Worm (Caenorhabditis elegans) whole organism, late embryonic: ENCODE results near the gene F55G7.5.

ENCODE experiments used
- F13H6.1 ChIP-seq: sonication (generic microtip); optimal IDR thresholded peaks from 2 replicates; lab custom pipeline; 2016; ENCODE audit warnings: missing genetic modification characterization, missing compliant biosample characterization
- K02D7.2 ChIP-seq: sonication (generic microtip); optimal IDR thresholded peaks from 2 replicates; lab custom pipeline; 2017; ENCODE audit warnings: mild to moderate bottlenecking, missing genetic modification characterization, missing compliant biosample characterization
- Y22D7AL.16 ChIP-seq: sonication (generic microtip); optimal IDR thresholded peaks from 2 replicates; lab custom pipeline; 2016; ENCODE audit warnings: missing genetic modification characterization, missing compliant biosample characterization
- ahr-1 ChIP-seq: sonication (generic microtip); optimal IDR thresholded peaks from 2 replicates; lab custom pipeline; 2016; ENCODE audit warnings: missing genetic modification characterization, missing compliant biosample characterization
- ceh-14 ChIP-seq: sonication (generic microtip); optimal IDR thresholded peaks from 2 replicates; lab custom pipeline; 2016; ENCODE audit warnings: missing genotype, missing genetic modification characterization, missing compliant biosample characterization
- ceh-2 ChIP-seq: sonication (generic microtip); optimal IDR thresholded peaks from 2 replicates; lab custom pipeline; 2016; ENCODE audit warnings: missing genotype, missing genetic modification characterization, missing compliant biosample characterization
- ceh-24 ChIP-seq: sonication (generic microtip); optimal IDR thresholded peaks from 2 replicates; lab custom pipeline; 2016; ENCODE audit warnings: mild to moderate bottlenecking, missing genetic modification characterization, missing compliant biosample characterization
- ceh-30 ChIP-seq: fragments of 150-350 bp; optimal IDR thresholded peaks from 2 replicates; lab custom pipeline; 2014; ENCODE audit warnings: missing biosample characterization, missing genetic modification characterization
- ceh-31 ChIP-seq: sonication (generic microtip); optimal IDR thresholded peaks from 2 replicates; lab custom pipeline; 2016; ENCODE audit warnings: missing genetic modification characterization, missing compliant biosample characterization
- ceh-48 ChIP-seq: sonication (generic microtip); optimal IDR thresholded peaks from 2 replicates; lab custom pipeline; 2016; ENCODE audit warnings: missing genetic modification characterization, inconsistent platforms, missing compliant biosample characterization
- ceh-9 ChIP-seq: sonication (generic microtip); optimal IDR thresholded peaks from 2 replicates; lab custom pipeline; 2016; ENCODE audit warnings: mild to moderate bottlenecking, missing genetic modification characterization, inconsistent platforms, missing compliant biosample characterization
- che-1 ChIP-seq: sonication (generic microtip); optimal IDR thresholded peaks from 2 replicates; lab custom pipeline; 2016; ENCODE audit warnings: mild to moderate bottlenecking, missing genetic modification characterization, missing compliant biosample characterization
- dve-1 ChIP-seq: sonication (generic microtip); optimal IDR thresholded peaks from 2 replicates; lab custom pipeline; 2017; ENCODE audit warnings: antibody characterized with exemption, mild to moderate bottlenecking, missing genetic modification characterization, missing compliant biosample characterization
- fax-1 ChIP-seq: sonication (generic microtip); optimal IDR thresholded peaks from 2 replicates; lab custom pipeline; 2016; ENCODE audit warnings: missing genotype, missing genetic modification characterization, missing compliant biosample characterization
- fkh-10 ChIP-seq: fragments of 150-350 bp; optimal IDR thresholded peaks from 2 replicates; lab custom pipeline; 2014; ENCODE audit warnings: missing biosample characterization, missing genetic modification reagents, missing genetic modification characterization
- fkh-6 ChIP-seq: sonication (generic microtip); optimal IDR thresholded peaks from 2 replicates; lab custom pipeline; 2016; ENCODE audit warnings: missing genetic modification characterization, missing compliant biosample characterization
- gmeb-2 ChIP-seq: sonication (generic microtip); optimal IDR thresholded peaks from 2 replicates; lab custom pipeline; 2016; ENCODE audit warnings: missing genetic modification characterization, inconsistent platforms, missing compliant biosample characterization
- hlh-15 ChIP-seq: sonication (generic microtip); optimal IDR thresholded peaks from 2 replicates; lab custom pipeline; 2016; ENCODE audit warnings: missing genetic modification characterization, missing compliant biosample characterization
- hlh-30 ChIP-seq: sonication (generic microtip); optimal IDR thresholded peaks from 2 replicates; lab custom pipeline; 2017; ENCODE audit warnings: antibody characterized with exemption, missing genetic modification characterization, missing compliant biosample characterization; ENCODE audit not compliant: insufficient read depth
- lim-6 ChIP-seq: sonication (generic microtip); optimal IDR thresholded peaks from 2 replicates; lab custom pipeline; 2016; ENCODE audit warnings: missing genetic modification characterization, missing compliant biosample characterization
- lin-11 ChIP-seq: fragments of 200-800 bp; sonication (Bioruptor generic); optimal IDR thresholded peaks from 2 replicates; lab custom pipeline; 2018; ENCODE audit warnings: mild to moderate bottlenecking, missing genetic modification characterization, missing compliant biosample characterization
- madf-2 ChIP-seq: sonication (generic microtip); optimal IDR thresholded peaks from 2 replicates; lab custom pipeline; 2017; ENCODE audit warnings: missing genetic modification characterization, missing compliant biosample characterization
- mec-3 ChIP-seq: sonication (generic microtip); optimal IDR thresholded peaks from 2 replicates; lab custom pipeline; 2016; ENCODE audit warnings: borderline replicate concordance, missing genetic modification characterization, missing compliant biosample characterization
- nfya-1 ChIP-seq: sonication (generic microtip); optimal IDR thresholded peaks from 2 replicates; lab custom pipeline; 2017; ENCODE audit warnings: missing genetic modification characterization, mild to moderate bottlenecking, missing compliant biosample characterization, antibody characterized with exemption, moderate library complexity
- nhr-11 ChIP-seq: fragments of 150-350 bp; optimal IDR thresholded peaks from 2 replicates; lab custom pipeline; 2014; ENCODE audit warnings: missing biosample characterization, missing genetic modification characterization
- nhr-232 ChIP-seq: sonication (generic microtip); optimal IDR thresholded peaks from 2 replicates; lab custom pipeline; 2016; ENCODE audit warnings: missing genetic modification characterization, missing compliant biosample characterization
- odd-2 ChIP-seq: sonication (generic microtip); optimal IDR thresholded peaks from 2 replicates; lab custom pipeline; 2017; ENCODE audit warnings: antibody characterized with exemption, mild to moderate bottlenecking, missing genetic modification characterization, missing compliant biosample characterization
- pat-9 ChIP-seq: fragments of 200-800 bp; sonication (Bioruptor generic); optimal IDR thresholded peaks from 2 replicates; lab custom pipeline; 2018; ENCODE audit warnings: mild to moderate bottlenecking, missing genetic modification characterization, moderate library complexity, missing compliant biosample characterization
- pha-4 ChIP-seq: fragments of 150-350 bp; optimal IDR thresholded peaks from 2 replicates; lab custom pipeline; 2018; ENCODE audit warnings: missing biosample characterization, missing genetic modification reagents, missing genetic modification characterization
- pqm-1 ChIP-seq: sonication (generic microtip); optimal IDR thresholded peaks from 2 replicates; lab custom pipeline; 2016; ENCODE audit warnings: missing genetic modification characterization, missing compliant biosample characterization
- rnt-1 ChIP-seq: sonication (generic microtip); optimal IDR thresholded peaks from 2 replicates; lab custom pipeline; 2016; ENCODE audit warnings: missing genetic modification characterization, missing compliant biosample characterization
- sdc-2 ChIP-seq: sonication (generic microtip); optimal IDR thresholded peaks from 2 replicates; lab custom pipeline; 2016; ENCODE audit warnings: missing genotype, missing genetic modification characterization, missing compliant biosample characterization
- sox-2 ChIP-seq: fragments of 200-800 bp; sonication (Bioruptor generic); IDR thresholded peaks from 2 replicates; pipeline ENCODE4 v1.3.6; 2022; ENCODE audit warnings: missing genetic modification reagents, missing genetic modification characterization, missing compliant biosample characterization
- syd-9 ChIP-seq: sonication (generic microtip); optimal IDR thresholded peaks from 2 replicates; lab custom pipeline; 2016; ENCODE audit warnings: mild to moderate bottlenecking, missing genetic modification characterization, moderate library complexity, missing compliant biosample characterization
- ttx-3 ChIP-seq: sonication (generic microtip); optimal IDR thresholded peaks from 2 replicates; lab custom pipeline; 2016; ENCODE audit warnings: missing genetic modification reagents, missing genetic modification characterization, missing compliant biosample characterization
- unc-42 ChIP-seq: sonication (generic microtip); optimal IDR thresholded peaks from 2 replicates; lab custom pipeline; 2016; ENCODE audit warnings: missing genotype, missing genetic modification characterization, missing compliant biosample characterization
- unc-55 ChIP-seq: sonication (generic microtip); optimal IDR thresholded peaks from 2 replicates; lab custom pipeline; 2017; ENCODE audit warnings: missing biosample characterization, missing genetic modification reagents, missing genetic modification characterization
- unc-86 ChIP-seq: sonication (generic microtip); optimal IDR thresholded peaks from 2 replicates; lab custom pipeline; 2016; ENCODE audit warnings: missing genetic modification characterization, missing compliant biosample characterization
- zip-5 ChIP-seq: sonication (generic microtip); optimal IDR thresholded peaks from 2 replicates; lab custom pipeline; 2016; ENCODE audit warnings: missing genetic modification characterization, missing compliant biosample characterization
- ztf-16 ChIP-seq: sonication (generic microtip); optimal IDR thresholded peaks from 2 replicates; lab custom pipeline; 2017; ENCODE audit warnings: missing genetic modification characterization, missing compliant biosample characterization

F55G7.5 gene

ce11 chrX:11934933-11935332 is 3.8 kb downstream of the F55G7.5 start (continued):
- peak; percentile 14 for TF ChIP-seq syd-9 (tag; lab: Kevin White, UChicago)
- no peak for TF ChIP-seq fkh-10 (GFP tag; lab: Kevin White, UChicago)
- TF ChIP-seq unc-86 (tag; lab: Kevin White, UChicago), result peak; percentile 54
- no peak for TF ChIP-seq mec-3 (tag; lab: Kevin White, UChicago)
- no peak for TF ChIP-seq unc-55
- peak; percentile 18 for TF ChIP-seq rnt-1 (tag; lab: Kevin White, UChicago)
- no peak for TF ChIP-seq lim-6
- TF ChIP-seq pha-4 (tag; lab: Kevin White, UChicago), result no peak
- TF ChIP-seq nhr-11 (tag; lab: Kevin White, UChicago), result no peak
- TF ChIP-seq fkh-6, result peak; percentile 29
- TF ChIP-seq ceh-48 (tag; lab: Kevin White, UChicago), result peak; percentile 34
- TF ChIP-seq fax-1 (tag; lab: Kevin White, UChicago), result peak; percentile 13
- TF ChIP-seq ceh-2 (tag; lab: Kevin White, UChicago), result peak; percentile 49
- no peak for TF ChIP-seq odd-2
- TF ChIP-seq ceh-9 (tag; lab: Kevin White, UChicago), result no peak
- TF ChIP-seq hlh-30, result no peak
- TF ChIP-seq dve-1 (tag; lab: Kevin White, UChicago), result peak; percentile 21
- TF ChIP-seq ceh-24 (tag; lab: Kevin White, UChicago), result no peak
- peak; percentile 23 for TF ChIP-seq zip-5 (tag; lab: Kevin White, UChicago)
- peak; percentile 33; the same call in 1 of the 2 replicates for TF ChIP-seq sox-2

- TF ChIP-seq unc-86 (tag; lab: Kevin White, UChicago) (no peak), hlh-15 (tag; lab: Kevin White, UChicago) (no peak), Y22D7AL.16 (tag; lab: Kevin White, UChicago) (no peak), nfya-1 (tag; lab: Kevin White, UChicago) (peak; percentile 47), ttx-3 (tag; lab: Kevin White, UChicago) (no peak), fax-1 (tag; lab: Kevin White, UChicago) (no peak)
Measured at ce11 chrX:11933547-11933946, 5.2 kb downstream of the F55G7.5 start.

- TF ChIP-seq ceh-31 (tag; lab: Kevin White, UChicago) (no peak), fax-1 (tag; lab: Kevin White, UChicago) (no peak), ceh-14 (tag; lab: Kevin White, UChicago) (no peak), gmeb-2 (tag; lab: Kevin White, UChicago) (no peak), fkh-10 (GFP tag; lab: Kevin White, UChicago) (no peak), pqm-1 (tag; lab: Kevin White, UChicago) (no peak), pat-9 (no peak)
Measured at ce11 chrX:11931559-11931958, 7.2 kb downstream of the F55G7.5 start, which contains the start of gene dot-1.4. Gene dot-1.4, minus strand, starts transcription at chrX:11931659.

- TF ChIP-seq odd-2 (no peak), unc-86 (tag; lab: Kevin White, UChicago) (no peak), ceh-9 (tag; lab: Kevin White, UChicago) (no peak), ttx-3 (tag; lab: Kevin White, UChicago) (no peak), sdc-2 (tag; lab: Kevin White, UChicago) (no peak), lin-11 (tag; lab: Kevin White, UChicago) (no peak), hlh-15 (tag; lab: Kevin White, UChicago) (no peak), K02D7.2 (tag; lab: Kevin White, UChicago) (no peak), unc-42 (no peak), ceh-30 (tag; lab: Kevin White, UChicago) (no peak), che-1 (tag; lab: Kevin White, UChicago) (no peak), ahr-1 (no peak), F13H6.1 (tag; lab: Kevin White, UChicago) (no peak), nhr-232 (tag; lab: Kevin White, UChicago) (no peak), madf-2 (tag; lab: Kevin White, UChicago) (no peak), ztf-16 (tag; lab: Kevin White, UChicago) (no peak), gmeb-2 (tag; lab: Kevin White, UChicago) (no peak), pha-4 (tag; lab: Kevin White, UChicago) (no peak), sox-2 (no peak), unc-55 (no peak)
Measured at ce11 chrX:11927585-11927984, 11.1 kb downstream of the F55G7.5 start, which contains the start of gene F55G7.4. Gene F55G7.4, plus strand, starts transcription at chrX:11927885.
